Worm (Caenorhabditis elegans) whole organism, L3 larva: ENCODE results near the gene taf-12.
"Not testable (repeated sequence)": the region's sequence is repeated elsewhere in the genome, so short reads cannot be mapped to it uniquely, and the experiment has no call there.

Source experiments
- ZK546.5 ChIP-seq: sonication (generic microtip); optimal IDR thresholded peaks from 2 replicates; lab custom pipeline; 2017; ENCODE audit warnings: missing biosample characterization, missing genetic modification characterization
- ama-1 ChIP-seq: fragments of 150-350 bp; optimal IDR thresholded peaks from 2 replicates; lab custom pipeline; 2018
- ceh-16 ChIP-seq: sonication (generic microtip); optimal IDR thresholded peaks from 2 replicates; lab custom pipeline; 2017; ENCODE audit warnings: missing biosample characterization, missing genetic modification characterization
- ceh-9 ChIP-seq: sonication (generic microtip); optimal IDR thresholded peaks from 2 replicates; lab custom pipeline; 2018; ENCODE audit warnings: missing biosample characterization, missing genetic modification characterization
- daf-12 ChIP-seq: fragments of 150-350 bp; optimal IDR thresholded peaks from 2 replicates; lab custom pipeline; 2014; ENCODE audit warnings: missing biosample characterization, missing genetic modification reagents, missing genetic modification characterization
- egl-27 ChIP-seq: sonication (generic microtip); optimal IDR thresholded peaks from 4 replicates; lab custom pipeline; 2017; ENCODE audit warnings: missing biosample characterization, missing genetic modification reagents, missing genetic modification characterization
- egl-5 ChIP-seq: fragments of 150-350 bp; optimal IDR thresholded peaks from 2 replicates; lab custom pipeline; 2017; ENCODE audit warnings: missing biosample characterization, missing genetic modification reagents, missing genetic modification characterization, inconsistent platforms
- elt-1 ChIP-seq: fragments of 150-350 bp; optimal IDR thresholded peaks from 2 replicates; lab custom pipeline; 2014; ENCODE audit warnings: missing biosample characterization, missing genetic modification characterization
- elt-2 ChIP-seq: sonication (generic microtip); optimal IDR thresholded peaks from 2 replicates; lab custom pipeline; 2016; ENCODE audit warnings: missing genetic modification reagents, mild to moderate bottlenecking, missing genetic modification characterization, missing compliant biosample characterization
- elt-3 ChIP-seq, 3 experiments: fragments of 150-350 bp in 1 of 3; sonication (generic microtip) in 2 of 3; optimal IDR thresholded peaks; 2 replicates in 2 of 3; 4 replicates in 1 of 3; lab custom pipeline; 2014 to 2017; ENCODE audit warnings: missing biosample characterization in 3 of 3, missing genetic modification characterization in 3 of 3
- fkh-10 ChIP-seq: sonication (generic microtip); optimal IDR thresholded peaks from 2 replicates; lab custom pipeline; 2017; ENCODE audit warnings: missing biosample characterization, missing genetic modification reagents, missing genetic modification characterization
- fkh-2 ChIP-seq: fragments of 150-350 bp; optimal IDR thresholded peaks from 2 replicates; lab custom pipeline; 2014; ENCODE audit warnings: missing biosample characterization, missing genetic modification reagents, missing genetic modification characterization
- lsy-12 ChIP-seq: sonication (generic microtip); optimal IDR thresholded peaks from 2 replicates; lab custom pipeline; 2016; ENCODE audit warnings: mild to moderate bottlenecking, missing genetic modification characterization, missing compliant biosample characterization
- mdl-1 ChIP-seq: fragments of 150-350 bp; optimal IDR thresholded peaks from 2 replicates; lab custom pipeline; 2014; ENCODE audit warnings: missing biosample characterization, missing genetic modification characterization
- nhr-11 ChIP-seq: fragments of 150-350 bp; optimal IDR thresholded peaks from 2 replicates; lab custom pipeline; 2014; ENCODE audit warnings: missing biosample characterization, missing genetic modification characterization
- nhr-12 ChIP-seq: fragments of 150-350 bp; optimal IDR thresholded peaks from 2 replicates; lab custom pipeline; 2014; ENCODE audit warnings: missing biosample characterization, missing genetic modification characterization
- nhr-23 ChIP-seq: fragments of 150-350 bp; optimal IDR thresholded peaks from 2 replicates; lab custom pipeline; 2014; ENCODE audit warnings: missing biosample characterization, missing genetic modification reagents, missing genetic modification characterization
- nhr-25 ChIP-seq: sonication (generic microtip); optimal IDR thresholded peaks from 2 replicates; lab custom pipeline; 2017; ENCODE audit warnings: missing biosample characterization, missing genetic modification characterization
- nhr-28 ChIP-seq: fragments of 150-350 bp; optimal IDR thresholded peaks from 2 replicates; lab custom pipeline; 2014; ENCODE audit warnings: missing biosample characterization, missing genetic modification characterization
- nhr-67 ChIP-seq: fragments of 150-350 bp; optimal IDR thresholded peaks from 2 replicates; lab custom pipeline; 2014; ENCODE audit warnings: missing biosample characterization, missing genetic modification characterization
- nhr-77 ChIP-seq: fragments of 150-350 bp; optimal IDR thresholded peaks from 2 replicates; lab custom pipeline; 2014; ENCODE audit warnings: missing biosample characterization, missing genetic modification characterization
- pha-4 ChIP-seq: fragments of 150-350 bp; optimal IDR thresholded peaks from 2 replicates; lab custom pipeline; 2014; ENCODE audit warnings: missing biosample characterization, missing genetic modification reagents, missing genetic modification characterization
- pqm-1 ChIP-seq: fragments of 150-350 bp; optimal IDR thresholded peaks from 2 replicates; lab custom pipeline; 2017; ENCODE audit warnings: missing biosample characterization, missing genetic modification characterization, inconsistent platforms
- sea-2 ChIP-seq: fragments of 150-350 bp; sonication (generic microtip); optimal IDR thresholded peaks from 4 replicates; lab custom pipeline; 2014; ENCODE audit warnings: missing biosample characterization, missing genetic modification reagents, missing genetic modification characterization
- skn-1 ChIP-seq: fragments of 150-350 bp; optimal IDR thresholded peaks from 2 replicates; lab custom pipeline; 2014; ENCODE audit warnings: missing biosample characterization, missing genetic modification characterization
- snpc-4 ChIP-seq: fragments of 150-350 bp; optimal IDR thresholded peaks from 2 replicates; lab custom pipeline; 2014; ENCODE audit warnings: missing biosample characterization, missing genetic modification characterization
- tbx-2 ChIP-seq: sonication (generic microtip); optimal IDR thresholded peaks from 2 replicates; lab custom pipeline; 2016; ENCODE audit warnings: mild to moderate bottlenecking, missing genetic modification characterization, missing compliant biosample characterization
- unc-39 ChIP-seq: sonication (generic microtip); optimal IDR thresholded peaks from 4 replicates; lab custom pipeline; 2017; ENCODE audit warnings: missing biosample characterization, missing genetic modification characterization
- ztf-11 ChIP-seq: fragments of 150-350 bp; optimal IDR thresholded peaks from 2 replicates; lab custom pipeline; 2014; ENCODE audit warnings: missing biosample characterization, missing genetic modification characterization
- ztf-4 ChIP-seq: fragments of 150-350 bp; optimal IDR thresholded peaks from 2 replicates; lab custom pipeline; 2014; ENCODE audit warnings: missing biosample characterization, missing genetic modification characterization

Gene taf-12

ce11 chrIII:11891335-11891734, 22.3 kb upstream of the taf-12 start, which contains the start of gene faah-5:
Gene faah-5 (minus strand): TSS chrIII:11891435.
- TF ChIP-seq nhr-67 (tag; lab: Kevin White, UChicago): no peak
- no peak for TF ChIP-seq snpc-4 (tag; lab: Kevin White, UChicago)
- no peak for TF ChIP-seq mdl-1 (tag; lab: Kevin White, UChicago)

DNA sequence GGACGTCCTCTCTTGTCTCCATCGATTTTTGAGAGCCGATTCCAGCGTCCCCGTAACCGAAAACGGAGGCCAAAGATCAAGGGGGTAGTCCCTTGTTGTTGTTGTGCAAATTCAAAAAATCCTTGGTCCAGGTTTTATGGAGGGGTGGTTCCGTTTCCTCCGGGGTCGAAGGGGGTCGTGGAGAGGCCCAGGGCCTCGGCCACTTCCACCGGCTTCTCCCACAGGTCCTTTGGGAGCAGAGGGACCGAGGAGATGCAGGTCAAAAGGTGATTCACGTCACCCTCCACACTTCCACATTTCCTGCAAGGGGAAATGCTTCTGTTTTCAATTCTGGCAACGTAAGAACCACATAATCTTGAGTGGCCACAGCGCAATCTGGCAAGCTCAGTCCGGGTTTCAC, 14.6 kb upstream of the taf-12 start, which contains the start of gene fbxb-22:
Gene fbxb-22 (minus strand): TSS at position 61 of the 400 bp plus-strand sequence.
- not testable (repeated sequence) for TF ChIP-seq tbx-2, nhr-28, pha-4 (tag; lab: Kevin White, UChicago)

DNA sequence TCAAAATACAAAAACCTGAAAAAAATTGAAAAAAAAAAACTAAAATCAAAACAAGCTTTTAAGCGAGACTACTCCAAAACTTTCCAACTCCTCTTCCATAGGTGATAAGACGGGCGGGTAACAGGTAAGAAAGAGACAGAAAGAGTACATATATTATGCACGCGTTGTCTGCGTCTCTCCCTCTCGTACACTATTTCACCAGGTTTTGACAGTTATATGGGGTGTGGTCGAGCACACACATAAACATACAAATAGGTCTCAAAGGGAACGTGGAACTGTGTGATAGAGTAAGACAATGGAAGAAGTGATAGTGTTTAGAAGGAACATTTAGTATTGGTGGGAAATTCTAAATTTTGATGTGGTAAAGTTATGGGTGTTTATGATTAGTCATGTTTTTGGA, 12.5 kb upstream of the taf-12 start:
- TF ChIP-seq ZK546.5 (tag; lab: Kevin White, UChicago): no peak
- peak; percentile 67 for TF ChIP-seq pqm-1 (tag; lab: Kevin White, UChicago)
- no peak for TF ChIP-seq ceh-16 (tag; lab: Kevin White, UChicago)
- no peak for TF ChIP-seq daf-12
- TF ChIP-seq pha-4 (tag; lab: Kevin White, UChicago): peak; percentile 45
- no peak for TF ChIP-seq skn-1 (tag; lab: Kevin White, UChicago)
- no peak for TF ChIP-seq nhr-77 (tag; lab: Kevin White, UChicago)
- TF ChIP-seq elt-2: peak; percentile 85
- TF ChIP-seq nhr-23 (tag; lab: Kevin White, UChicago): no peak
- no peak for TF ChIP-seq nhr-11 (tag; lab: Kevin White, UChicago)
- TF ChIP-seq unc-39 (tag; lab: Kevin White, UChicago): no peak

DNA sequence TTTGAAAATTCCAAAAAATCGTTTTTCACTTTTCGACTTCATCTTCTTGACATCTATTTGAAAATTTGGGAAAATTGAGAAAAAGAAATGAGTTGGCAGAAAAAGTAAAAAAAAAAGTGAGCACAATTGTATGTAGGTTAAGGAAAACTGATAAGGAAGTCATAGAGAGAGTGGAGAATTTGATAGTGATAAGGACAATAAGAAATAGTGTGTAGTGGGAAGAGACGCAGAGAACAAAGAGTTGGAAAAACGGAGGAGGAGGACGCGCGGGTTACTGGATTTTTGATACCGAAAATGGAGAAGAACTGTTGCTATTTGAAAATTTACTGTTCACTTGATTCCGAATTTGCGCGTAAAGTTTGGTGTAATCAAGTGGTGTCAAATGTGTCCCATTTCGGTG, 9.7 kb upstream of the taf-12 start, which contains the start of gene Y56A3A.6:
Gene Y56A3A.6 (minus strand): TSS at position 53 of the 400 bp plus-strand sequence.
- TF ChIP-seq pqm-1 (tag; lab: Kevin White, UChicago) (peak; percentile 55), daf-12 (no peak), pha-4 (tag; lab: Kevin White, UChicago) (peak; percentile 1), elt-2 (peak; percentile 79)

DNA sequence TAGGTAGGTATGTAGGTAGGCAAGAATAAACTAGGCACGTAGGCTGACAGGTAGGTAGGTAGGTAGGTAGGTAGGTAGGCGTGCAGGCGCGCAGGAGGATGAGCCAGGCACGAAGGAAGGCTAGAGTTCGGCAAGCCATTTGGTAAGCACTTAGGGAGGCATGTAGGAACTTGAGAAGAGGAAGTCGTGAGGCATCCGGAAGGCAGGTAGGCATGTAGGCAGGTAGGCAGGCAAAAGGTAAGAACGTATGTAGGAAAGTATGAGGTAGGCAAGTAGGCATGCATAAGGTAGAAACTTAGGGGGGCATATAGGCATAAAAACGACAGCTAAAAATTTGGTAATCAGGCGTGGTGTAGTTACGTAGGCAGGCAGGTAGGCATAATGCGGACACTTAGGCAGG, 7.0 kb upstream of the taf-12 start:
- TF ChIP-seq snpc-4 (tag; lab: Kevin White, UChicago) (no peak), nhr-67 (tag; lab: Kevin White, UChicago) (no peak), sea-2 (GFP tag; lab: Kevin White, UChicago) (no peak), pha-4 (tag; lab: Kevin White, UChicago) (no peak), pqm-1 (tag; lab: Kevin White, UChicago) (no peak), ztf-4 (tag; lab: Kevin White, UChicago) (no peak), ceh-9 (tag; lab: Kevin White, UChicago) (no peak), elt-2 (no peak), egl-27 (tag; lab: Kevin White, UChicago) (no peak), ztf-11 (tag; lab: Kevin White, UChicago) (no peak), fkh-2 (tag; lab: Kevin White, UChicago) (no peak), nhr-12 (no peak), lsy-12 (tag; lab: Kevin White, UChicago) (no peak), daf-12 (no peak), nhr-25 (tag; lab: Kevin White, UChicago) (no peak), elt-3 (tag; optimal IDR thresholded peaks at IDR 0.05; lab: Kevin White, UChicago) (no peak)
- TF ChIP-seq, all 47 proteins: peak for 0

- TF ChIP-seq fkh-10 (GFP tag; lab: Kevin White, UChicago): no peak
- TF ChIP-seq egl-5 (tag; lab: Kevin White, UChicago): no peak
- TF ChIP-seq nhr-25 (tag; lab: Kevin White, UChicago): no peak
- TF ChIP-seq egl-27 (tag; lab: Kevin White, UChicago): no peak
- TF ChIP-seq elt-3 (tag; optimal IDR thresholded peaks at IDR 0.05; lab: Kevin White, UChicago): no peak
- TF ChIP-seq unc-39 (tag; lab: Kevin White, UChicago): no peak
- TF ChIP-seq nhr-67 (tag; lab: Kevin White, UChicago): no peak
- no peak for TF ChIP-seq ama-1
- TF ChIP-seq elt-1 (tag; lab: Kevin White, UChicago): no peak
Observed at ce11 chrIII:11874242-11874641, 5.2 kb upstream of the taf-12 start.
